Fruit fly (Drosophila melanogaster): ENCODE data around the gene Nmdmc.
A peak's percentile ranks its signal among the peaks of the same experiment; 100 is the strongest.

Gene Nmdmc

dm6 chr3R:9057398-9058058 is 7.2 kb upstream of the Nmdmc start (continued):
- peak; percentile 97 for TF ChIP-seq zen (tag; optimal IDR thresholded peaks at IDR 0.05)
- TF ChIP-seq dm (GFP tag; optimal IDR thresholded peaks at IDR 0.05) = no peak
- peak; percentile 64 for TF ChIP-seq CG31365 (tag; optimal IDR thresholded peaks at IDR 0.05)
- TF ChIP-seq nmo (GFP tag; optimal IDR thresholded peaks at IDR 0.05) = peak; percentile 99
- peak; percentile 64 for TF ChIP-seq bab2 (GFP tag; optimal IDR thresholded peaks at IDR 0.05)
- no peak for TF ChIP-seq Nf-YA (GFP tag; IDR thresholded peaks at IDR 0.05)
- no peak for TF ChIP-seq amos (GFP tag; IDR thresholded peaks at IDR 0.05; ENCODE audit: partially characterized antibody)
- TF ChIP-seq CG6272 (GFP tag; IDR thresholded peaks at IDR 0.05) = peak; percentile 89
- TF ChIP-seq croc (GFP tag; conservative IDR thresholded peaks at IDR 0.05) = peak; percentile 90
- peak; percentile 96 for TF ChIP-seq oc (tag; optimal IDR thresholded peaks at IDR 0.05)
- TF ChIP-seq Drgx (GFP tag; IDR thresholded peaks at IDR 0.05) = no peak
- TF ChIP-seq CG11695 (GFP tag; IDR thresholded peaks at IDR 0.05) = no peak
- TF ChIP-seq CG7271 (tag; optimal IDR thresholded peaks at IDR 0.05) = peak; percentile 96
- TF ChIP-seq gem (tag; optimal IDR thresholded peaks at IDR 0.05) = peak; percentile 100
- peak; percentile 20 for TF ChIP-seq CG10565 (GFP tag; optimal IDR thresholded peaks at IDR 0.05)
- no peak for TF ChIP-seq gfzf (GFP tag; optimal IDR thresholded peaks at IDR 0.05)
- peak; percentile 97 for TF ChIP-seq Fer2 (tag; optimal IDR thresholded peaks at IDR 0.05)
- TF ChIP-seq pfk (GFP tag; optimal IDR thresholded peaks at IDR 0.05) = peak; percentile 71
- TF ChIP-seq CG1603 (tag; optimal IDR thresholded peaks at IDR 0.05) = peak; percentile 74
- peak; percentile 88 for TF ChIP-seq CG12071 (GFP tag; optimal IDR thresholded peaks at IDR 0.05)
- peak; percentile 56 for TF ChIP-seq Atf3 (GFP tag; optimal IDR thresholded peaks at IDR 0.05)
- peak; percentile 99 for TF ChIP-seq gcm (GFP tag; optimal IDR thresholded peaks at IDR 0.05)
- peak; percentile 98 for TF ChIP-seq HLHmδ (GFP tag; optimal IDR thresholded peaks at IDR 0.05)
- TF ChIP-seq Hand (GFP tag; optimal IDR thresholded peaks at IDR 0.05) = peak; percentile 97
- TF ChIP-seq CG16813 (GFP tag; IDR thresholded peaks at IDR 0.05; ENCODE audit: partially characterized antibody) = no peak
- peak; percentile 97 for TF ChIP-seq CG6765 (GFP tag; optimal IDR thresholded peaks at IDR 0.05)
- peak; percentile 39 for TF ChIP-seq Camta (GFP tag; optimal IDR thresholded peaks at IDR 0.05)
- TF ChIP-seq pzg (GFP tag; optimal IDR thresholded peaks at IDR 0.05) = no peak
- TF ChIP-seq gro (GFP tag; optimal IDR thresholded peaks at IDR 0.05) = peak; percentile 26
- peak; percentile 21 for TF ChIP-seq NC2β (GFP tag; optimal IDR thresholded peaks at IDR 0.05)
- peak; percentile 96 for TF ChIP-seq nau (GFP tag; optimal IDR thresholded peaks at IDR 0.05)
- no peak for TF ChIP-seq Neu2 (GFP tag; optimal IDR thresholded peaks at IDR 0.05; ENCODE audit: borderline replicate concordance)
- TF ChIP-seq corto (GFP tag; optimal IDR thresholded peaks at IDR 0.05) = peak; percentile 87
- TF ChIP-seq odd (GFP tag; optimal IDR thresholded peaks at IDR 0.05) = peak; percentile 98
- TF ChIP-seq CG2875 (GFP tag; optimal IDR thresholded peaks at IDR 0.05) = peak; percentile 94
- TF ChIP-seq yki (optimal IDR thresholded peaks at IDR 0.05) = peak; percentile 91
- TF ChIP-seq CG32767 (GFP tag; IDR thresholded peaks at IDR 0.05) = no peak
- TF ChIP-seq C15 (GFP tag; IDR thresholded peaks at IDR 0.05) = no peak
- peak; percentile 92 for TF ChIP-seq CG7745 (tag; optimal IDR thresholded peaks at IDR 0.05)
- TF ChIP-seq CG15601 (tag; optimal IDR thresholded peaks at IDR 0.05) = peak; percentile 98
- TF ChIP-seq tx (GFP tag; optimal IDR thresholded peaks at IDR 0.05) = peak; percentile 39
- no peak for TF ChIP-seq MBD-R2 (GFP tag; IDR thresholded peaks at IDR 0.05)
- peak; percentile 78 for TF ChIP-seq mirr (GFP tag; optimal IDR thresholded peaks at IDR 0.05)
- TF ChIP-seq BtbVII (GFP tag; optimal IDR thresholded peaks at IDR 0.05) = peak; percentile 98
- peak; percentile 83 for TF ChIP-seq fd102C (GFP tag; optimal IDR thresholded peaks at IDR 0.05)
- TF ChIP-seq CG8924 (tag; optimal IDR thresholded peaks at IDR 0.05) = peak; percentile 100
- peak; percentile 90 for TF ChIP-seq pros (GFP tag; optimal IDR thresholded peaks at IDR 0.05)
- TF ChIP-seq Dad (GFP tag; optimal IDR thresholded peaks at IDR 0.05) = peak; percentile 58
- no peak for TF ChIP-seq Optix (GFP tag; IDR thresholded peaks at IDR 0.05)

Data from whole organism, embryonic.